Worm (Caenorhabditis elegans): ENCODE measurements around the gene K03B8.8.

The K03B8.8 gene

ce11 chrV:11449404-11449803 is 38.6 kb upstream of the K03B8.8 start:
- TF ChIP-seq F44E2.7 (GFP tag; IDR thresholded peaks at IDR 0.05) (0 out of 2 replicates have a peak, but pooled peaks have one; percentile 18), hmg-1.1 (GFP tag; IDR thresholded peaks at IDR 0.05) (no peak), nhr-102 (tag; optimal IDR thresholded peaks at IDR 0.05) (no peak), snpc-1.2 (GFP tag; IDR thresholded peaks at IDR 0.05) (no peak), set-16 (GFP tag; IDR thresholded peaks at IDR 0.05) (peak; percentile 93), nhr-28 (tag; optimal IDR thresholded peaks at IDR 0.05) (no peak)

ce11 chrV:11446297-11446696 is 35.5 kb upstream of the K03B8.8 start, which contains the start of gene mig-17:
Gene mig-17, plus strand, starts transcription at chrV:11446685.
- TF ChIP-seq sdz-12 (GFP tag; optimal IDR thresholded peaks at IDR 0.05) (no peak), ztf-11 (tag; optimal IDR thresholded peaks at IDR 0.05) (no peak), daf-8 (GFP tag; IDR thresholded peaks at IDR 0.05) (no peak), Y48G9A.11 (GFP tag; IDR thresholded peaks at IDR 0.05) (no peak), ceh-32 (tag; optimal IDR thresholded peaks at IDR 0.05; ENCODE audit: poor library complexity) (no peak), hlh-11 (tag; optimal IDR thresholded peaks at IDR 0.05) (no peak), zfp-2 (tag; optimal IDR thresholded peaks at IDR 0.05) (no peak), daf-12 (tag; optimal IDR thresholded peaks at IDR 0.05) (no peak), ZK546.5 (tag; optimal IDR thresholded peaks at IDR 0.05) (no peak), F10B5.3 (tag; optimal IDR thresholded peaks at IDR 0.05) (no peak), mep-1 (tag; optimal IDR thresholded peaks at IDR 0.05) (no peak), nhr-42 (GFP tag; IDR thresholded peaks at IDR 0.05) (no peak), ZK337.2 (GFP tag; IDR thresholded peaks at IDR 0.05) (no peak), F44E2.7 (GFP tag; IDR thresholded peaks at IDR 0.05) (no peak), R02D3.7 (tag; optimal IDR thresholded peaks at IDR 0.05) (no peak), lin-29 (GFP tag; IDR thresholded peaks at IDR 0.05) (no peak), lir-3 (tag; optimal IDR thresholded peaks at IDR 0.05) (no peak), cey-2 (tag; optimal IDR thresholded peaks at IDR 0.05; ENCODE audit: borderline replicate concordance, insufficient read depth) (no peak), F49E8.2 (tag; optimal IDR thresholded peaks at IDR 0.05; ENCODE audit: borderline replicate concordance) (no peak)

- TF ChIP-seq hif-1 (tag; optimal IDR thresholded peaks at IDR 0.05) = peak in 1 of 2 experiments; percentile 18
- TF ChIP-seq dmd-8 (GFP tag; IDR thresholded peaks at IDR 0.05) = no peak
- TF ChIP-seq tra-1 (GFP tag; IDR thresholded peaks at IDR 0.05) = no peak
- TF ChIP-seq F10B5.3 (tag; optimal IDR thresholded peaks at IDR 0.05) = no peak
- TF ChIP-seq ZK337.2 (GFP tag; IDR thresholded peaks at IDR 0.05) = no peak
- TF ChIP-seq nhr-42 (GFP tag; IDR thresholded peaks at IDR 0.05) = no peak
- no peak for TF ChIP-seq lin-13 (GFP tag; optimal IDR thresholded peaks at IDR 0.05)
- 0 out of 2 replicates have a peak, but pooled peaks have one; percentile 55 for TF ChIP-seq egl-43 (GFP tag; IDR thresholded peaks at IDR 0.05)
- no peak for TF ChIP-seq nhr-102 (tag; optimal IDR thresholded peaks at IDR 0.05)
- no peak for TF ChIP-seq lsy-2 (tag; optimal IDR thresholded peaks at IDR 0.05)
- TF ChIP-seq ceh-28 (tag; optimal IDR thresholded peaks at IDR 0.05) = peak; percentile 56
- no peak for TF ChIP-seq lin-29 (GFP tag; IDR thresholded peaks at IDR 0.05)
- TF ChIP-seq pqm-1 (tag; optimal IDR thresholded peaks at IDR 0.05) = no peak
- TF ChIP-seq R02D3.7 (tag; optimal IDR thresholded peaks at IDR 0.05) = no peak
- TF ChIP-seq zag-1 (tag; optimal IDR thresholded peaks at IDR 0.05) = no peak
- TF ChIP-seq fos-1 (tag; optimal IDR thresholded peaks at IDR 0.05) = no peak
- TF ChIP-seq F44E2.7 (GFP tag; IDR thresholded peaks at IDR 0.05) = no peak
- no peak for TF ChIP-seq nhr-77 (tag; optimal IDR thresholded peaks at IDR 0.05)
- no peak for TF ChIP-seq mxl-2 (GFP tag; conservative IDR thresholded peaks at IDR 0.05)
- TF ChIP-seq pha-4 (GFP tag; IDR thresholded peaks at IDR 0.05) = no peak
- no peak for TF ChIP-seq pha-4 (tag; optimal IDR thresholded peaks at IDR 0.05)
- no peak for TF ChIP-seq arid-1 (GFP tag; conservative IDR thresholded peaks at IDR 0.05)
- TF ChIP-seq lin-38 (GFP tag; IDR thresholded peaks at IDR 0.05) = no peak
- TF ChIP-seq nhr-10 (tag; optimal IDR thresholded peaks at IDR 0.05) = no peak
- TF ChIP-seq T26A8.4 (GFP tag; IDR thresholded peaks at IDR 0.05) = no peak
- TF ChIP-seq spr-1 (tag; optimal IDR thresholded peaks at IDR 0.05) = no peak
- no peak for TF ChIP-seq Y5F2A.4 (GFP tag; optimal IDR thresholded peaks at IDR 0.05)
- TF ChIP-seq aly-2 (tag; optimal IDR thresholded peaks at IDR 0.05) = no peak
- no peak for TF ChIP-seq nhr-25 (tag; optimal IDR thresholded peaks at IDR 0.05; ENCODE audit: borderline replicate concordance, insufficient read depth)
- TF ChIP-seq saeg-2 (GFP tag; IDR thresholded peaks at IDR 0.05) = no peak
- TF ChIP-seq aha-1 (tag) = peak; percentile 96
- no peak for TF ChIP-seq daf-12 (tag; optimal IDR thresholded peaks at IDR 0.05)
These were observed 34.6 kb upstream of the K03B8.8 start for ce11 chrV:11445375-11445774.

All from whole organism, L4 larva.